Worm (Caenorhabditis elegans): ENCODE results near the gene clc-9.

DNA sequence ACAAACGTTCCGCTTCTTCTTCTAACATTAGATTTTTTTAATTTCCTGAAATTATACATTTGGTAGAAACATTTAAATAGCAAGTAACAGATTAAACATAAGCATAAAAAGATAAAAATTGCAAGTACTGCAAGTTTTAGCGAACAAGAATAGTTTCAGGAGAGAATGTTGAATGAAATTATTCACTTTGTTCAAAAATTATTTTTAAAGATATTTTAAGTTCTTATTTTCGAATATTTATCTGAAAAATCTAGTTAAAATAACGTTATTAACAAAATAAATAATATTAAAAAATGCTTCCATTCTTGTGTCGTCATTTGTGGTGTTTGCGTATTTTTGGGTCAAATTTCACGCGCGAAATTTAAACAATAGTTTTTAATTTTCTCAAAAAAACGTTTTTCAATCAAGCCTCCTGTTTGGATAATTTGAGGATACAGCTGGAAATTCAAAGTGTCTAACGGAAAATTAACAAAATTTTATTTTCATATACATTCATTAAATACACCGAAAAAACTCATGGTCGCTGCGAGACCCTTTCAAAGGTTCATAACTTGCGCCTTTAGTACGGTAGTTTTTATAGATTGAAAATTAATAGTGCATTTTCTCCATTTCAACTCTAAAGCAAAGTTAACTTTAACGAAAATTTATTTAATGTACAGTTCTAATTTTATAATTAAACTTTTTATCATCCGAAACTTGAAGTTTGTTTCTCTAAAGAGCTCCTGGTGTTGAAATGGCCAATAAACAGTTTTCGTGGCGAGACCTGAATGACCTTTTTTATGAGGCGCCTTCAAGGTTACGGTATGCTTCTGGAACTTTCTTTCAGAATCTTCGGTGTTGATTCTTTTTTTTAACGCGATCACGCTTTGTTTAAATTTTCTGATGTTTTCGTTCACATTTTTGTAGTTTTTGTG, 29.8 kb downstream of the clc-9 start, which contains the start of gene skih-2:
- TF ChIP-seq nhr-77 (tag; optimal IDR thresholded peaks at IDR 0.05): no peak
- peak; percentile 29 for TF ChIP-seq lin-13 (GFP tag; optimal IDR thresholded peaks at IDR 0.05)
- peak; percentile 14 to 80 for TF ChIP-seq lsy-2 (tag; optimal IDR thresholded peaks at IDR 0.05)
- TF ChIP-seq ama-1 (optimal IDR thresholded peaks at IDR 0.05): no peak
